Fruit fly (Drosophila melanogaster) whole organism, wandering third instar larva: ENCODE results near the gene Delta.

Experiments
- CrebA ChIP-seq: fragments of 200-800 bp; sonication (Bioruptor generic); optimal IDR thresholded peaks from 2 replicates; lab custom pipeline; 2016; ENCODE audit warnings: missing biosample characterization, mild to moderate bottlenecking, missing genetic modification characterization, borderline replicate concordance
- HLH106 ChIP-seq: fragments of 200-800 bp; optimal IDR thresholded peaks from 3 replicates; lab custom pipeline; 2019; ENCODE audit warnings: missing biosample characterization, mild to moderate bottlenecking, missing genetic modification characterization, moderate library complexity
- fru ChIP-seq: fragments of 200-800 bp; sonication (Bioruptor generic); optimal IDR thresholded peaks from 3 replicates; lab custom pipeline; 2016; ENCODE audit warnings: missing biosample characterization, mild to moderate bottlenecking, missing genetic modification characterization
- jim ChIP-seq: fragments of 175-275, 200-325 bp; sonication (Bioruptor generic); optimal IDR thresholded peaks from 2 replicates; lab custom pipeline; 2016; ENCODE audit warnings: missing biosample characterization, mild to moderate bottlenecking, missing genetic modification characterization
- rgr ChIP-seq: fragments of 200-800 bp; sonication (Bioruptor generic); optimal IDR thresholded peaks from 3 replicates; lab custom pipeline; 2016; ENCODE audit warnings: missing biosample characterization, mild to moderate bottlenecking, missing genetic modification characterization
- tai ChIP-seq: sonication (Bioruptor generic); optimal IDR thresholded peaks from 2 replicates; lab custom pipeline; 2016; ENCODE audit warnings: missing biosample characterization, missing genetic modification characterization
- woc ChIP-seq: sonication (Bioruptor generic); optimal IDR thresholded peaks from 2 replicates; lab custom pipeline; 2016; ENCODE audit warnings: missing biosample characterization, mild to moderate bottlenecking, missing genetic modification characterization

DNA sequence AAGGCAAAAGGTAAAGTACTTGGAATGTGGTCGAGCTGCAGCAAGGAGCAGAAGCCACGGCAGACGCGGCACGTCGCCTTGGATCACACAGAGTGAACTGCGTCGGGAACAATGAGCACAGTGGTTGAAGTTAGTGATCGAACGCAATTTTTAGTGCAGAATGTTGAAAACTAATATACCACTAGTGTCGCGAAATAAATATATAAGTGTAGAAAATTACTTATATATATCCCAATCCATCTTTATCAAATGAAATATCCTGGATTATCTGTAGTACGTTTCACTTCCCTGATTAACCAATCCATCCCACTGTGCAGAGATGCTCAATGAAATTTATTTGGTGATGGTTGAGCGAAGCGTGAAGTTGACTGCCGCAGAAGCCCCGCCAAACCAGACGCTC is 39.5 kb downstream of the Delta start:
- peak; percentile 75 for TF ChIP-seq woc (GFP tag; lab: Kevin White, UChicago)
- peak; percentile 89 for TF ChIP-seq HLH106 (tag; lab: Kevin White, UChicago)
- TF ChIP-seq rgr = peak; percentile 93
- TF ChIP-seq jim = no peak
- peak; percentile 76 for TF ChIP-seq CrebA (GFP tag; lab: Kevin White, UChicago)
- TF ChIP-seq tai = peak; percentile 65
- TF ChIP-seq fru (GFP tag; lab: Kevin White, UChicago) = peak; percentile 95
